Fruit fly (Drosophila melanogaster) whole organism, embryonic: ENCODE results near the gene CG34181.

Experiments
- CG10147 ChIP-seq: fragments of 200-800 bp; sonication (Bioruptor generic); optimal IDR thresholded peaks from 2 replicates; lab custom pipeline; 2019; ENCODE audit warnings: missing biosample characterization, mild to moderate bottlenecking, missing genetic modification characterization, moderate library complexity
- CG10267 ChIP-seq: fragments of 200-800 bp; sonication (Bioruptor generic); optimal IDR thresholded peaks from 2 replicates; lab custom pipeline; 2018; ENCODE audit warnings: missing biosample characterization, mild to moderate bottlenecking, missing genetic modification characterization, moderate library complexity
- CG10543 ChIP-seq: fragments of 200-800 bp; sonication (Bioruptor generic); optimal IDR thresholded peaks from 3 replicates; lab custom pipeline; 2017; ENCODE audit warnings: missing biosample characterization, mild to moderate bottlenecking, missing genetic modification characterization, moderate library complexity
- CG11695 ChIP-seq: fragments of 200-800 bp; sonication (Bioruptor generic); IDR thresholded peaks from 3 replicates; pipeline ENCODE4 v1.3.6; 2022; ENCODE audit warnings: missing biosample characterization, missing genetic modification characterization
- CG11723 ChIP-seq: fragments of 200-800 bp; sonication (Bioruptor generic); optimal IDR thresholded peaks from 2 replicates; lab custom pipeline; 2017; ENCODE audit warnings: missing biosample characterization, mild to moderate bottlenecking, missing genetic modification characterization
- CG12236 ChIP-seq: fragments of 200-800 bp; sonication (Bioruptor generic); optimal IDR thresholded peaks from 2 replicates; lab custom pipeline; 2016; ENCODE audit warnings: missing biosample characterization, missing genetic modification characterization
- CG12744 ChIP-seq: fragments of 200-800 bp; sonication (Bioruptor generic); optimal IDR thresholded peaks from 2 replicates; lab custom pipeline; 2016; ENCODE audit warnings: missing biosample characterization, missing genetic modification characterization
- CG13424 ChIP-seq: fragments of 200-800 bp; sonication (Bioruptor generic); optimal IDR thresholded peaks from 2 replicates; lab custom pipeline; 2019; ENCODE audit warnings: missing biosample characterization, mild to moderate bottlenecking, missing genetic modification characterization, moderate library complexity
- CG14710 ChIP-seq: fragments of 200-800 bp; sonication (Bioruptor generic); optimal IDR thresholded peaks from 3 replicates; lab custom pipeline; 2019; ENCODE audit warnings: missing biosample characterization, mild to moderate bottlenecking, missing genetic modification characterization, moderate library complexity
- CG14965 ChIP-seq: fragments of 200-800 bp; sonication (Bioruptor generic); optimal IDR thresholded peaks from 2 replicates; lab custom pipeline; 2016; ENCODE audit warnings: missing biosample characterization, missing genetic modification characterization, borderline replicate concordance
- CG15073 ChIP-seq: fragments of 200-800 bp; sonication (Bioruptor generic); optimal IDR thresholded peaks from 2 replicates; lab custom pipeline; 2016; ENCODE audit warnings: missing biosample characterization, missing genetic modification characterization
- CG1529 ChIP-seq: fragments of 200-800 bp; sonication (Bioruptor generic); optimal IDR thresholded peaks from 3 replicates; lab custom pipeline; 2018; ENCODE audit warnings: missing biosample characterization, missing genetic modification characterization
- CG18262 ChIP-seq: fragments of 200-800 bp; optimal IDR thresholded peaks from 3 replicates; lab custom pipeline; 2019; ENCODE audit warnings: missing biosample characterization, mild to moderate bottlenecking, missing genetic modification characterization, moderate library complexity
- CG31441 ChIP-seq: fragments of 200-800 bp; sonication (Bioruptor generic); IDR thresholded peaks from 2 replicates; pipeline ENCODE4 v1.3.6; 2022; ENCODE audit warnings: missing biosample characterization, missing genetic modification characterization
- CG32772 ChIP-seq: fragments of 200-800 bp; sonication (Bioruptor generic); IDR thresholded peaks from 2 replicates; pipeline ENCODE4 v1.3.6; 2022; ENCODE audit warnings: missing biosample characterization, missing genetic modification characterization
- CG4820 ChIP-seq: fragments of 200-800 bp; sonication (Bioruptor generic); optimal IDR thresholded peaks from 3 replicates; lab custom pipeline; 2016; ENCODE audit warnings: missing biosample characterization, missing genetic modification characterization
- CG6854 ChIP-seq: fragments of 200-800 bp; sonication (Bioruptor generic); optimal IDR thresholded peaks from 3 replicates; lab custom pipeline; 2017; ENCODE audit warnings: missing biosample characterization, mild to moderate bottlenecking, missing genetic modification characterization
- CG7357 ChIP-seq: fragments of 200-800 bp; sonication (Bioruptor generic); IDR thresholded peaks from 3 replicates; pipeline ENCODE4 v1.3.6; 2022; ENCODE audit warnings: missing biosample characterization, missing genetic modification characterization
- CG8281 ChIP-seq: fragments of 200-800 bp; sonication (Bioruptor generic); optimal IDR thresholded peaks from 2 replicates; lab custom pipeline; 2018; ENCODE audit warnings: missing biosample characterization, mild to moderate bottlenecking, missing genetic modification characterization, moderate library complexity
- CG8359 ChIP-seq: fragments of 200-800 bp; sonication (Bioruptor generic); optimal IDR thresholded peaks from 2 replicates; lab custom pipeline; 2017; ENCODE audit warnings: missing biosample characterization, mild to moderate bottlenecking, missing genetic modification characterization, borderline replicate concordance
- CG9215 ChIP-seq: fragments of 200-800 bp; sonication (Bioruptor generic); IDR thresholded peaks from 2 replicates; pipeline ENCODE4 v1.3.6; 2022; ENCODE audit warnings: missing biosample characterization, missing genetic modification characterization
- CG9437 ChIP-seq: fragments of 200-800 bp; sonication (Bioruptor generic); optimal IDR thresholded peaks from 2 replicates; lab custom pipeline; 2018; ENCODE audit warnings: missing biosample characterization, mild to moderate bottlenecking, missing genetic modification characterization
- CG9817 ChIP-seq: fragments of 200-800 bp; sonication (Bioruptor generic); optimal IDR thresholded peaks from 2 replicates; lab custom pipeline; 2018; ENCODE audit warnings: missing biosample characterization, mild to moderate bottlenecking, missing genetic modification characterization, moderate library complexity
- CG9876 ChIP-seq: fragments of 200-800 bp; sonication (Bioruptor generic); optimal IDR thresholded peaks from 2 replicates; lab custom pipeline; 2016; ENCODE audit warnings: missing biosample characterization, missing genetic modification characterization
- CG9932 ChIP-seq: fragments of 200-800 bp; sonication (Bioruptor generic); IDR thresholded peaks from 2 replicates; pipeline ENCODE4 v1.3.6; 2022; ENCODE audit warnings: missing biosample characterization, missing genetic modification characterization
- CHES-1-like ChIP-seq: fragments of 200-800 bp; sonication (Bioruptor generic); optimal IDR thresholded peaks from 2 replicates; lab custom pipeline; 2016; ENCODE audit warnings: missing biosample characterization, missing genetic modification characterization
- CoRest ChIP-seq: fragments of 200-800 bp; sonication (Bioruptor generic); optimal IDR thresholded peaks from 3 replicates; lab custom pipeline; 2018; ENCODE audit warnings: missing biosample characterization, mild to moderate bottlenecking, missing genetic modification characterization, moderate library complexity
- D ChIP-seq, 2 experiments: fragments of 200-800 bp in 1 of 2; fragments of >200 bp in 1 of 2; sonication (Bioruptor generic) in 1 of 2; optimal IDR thresholded peaks; 2 replicates in 1 of 2; 3 replicates in 1 of 2; lab custom pipeline; 2017; ENCODE audit warnings: mild to moderate bottlenecking in 1 of 2, missing biosample characterization in 1 of 2, missing genetic modification characterization in 1 of 2, missing genetic modification reagents in 1 of 2
- Dbx ChIP-seq: fragments of 200-800 bp; sonication (Bioruptor generic); IDR thresholded peaks from 3 replicates; pipeline ENCODE4 v1.3.6; 2022; ENCODE audit warnings: missing biosample characterization, missing genetic modification characterization
- Fer2 ChIP-seq: fragments of 200-800 bp; sonication (Bioruptor generic); optimal IDR thresholded peaks from 2 replicates; lab custom pipeline; 2018; ENCODE audit warnings: missing biosample characterization, mild to moderate bottlenecking, missing genetic modification characterization, moderate library complexity
- MTF-1 ChIP-seq: fragments of 200-800 bp; sonication (Bioruptor generic); optimal IDR thresholded peaks from 2 replicates; lab custom pipeline; 2018; ENCODE audit warnings: missing biosample characterization, mild to moderate bottlenecking, missing genetic modification characterization, borderline replicate concordance
- Meics ChIP-seq: fragments of 200-800 bp; sonication (Bioruptor generic); optimal IDR thresholded peaks from 2 replicates; lab custom pipeline; 2017; ENCODE audit warnings: missing biosample characterization, mild to moderate bottlenecking, missing genetic modification characterization
- NfI ChIP-seq: fragments of 200-800 bp; sonication (Bioruptor generic); optimal IDR thresholded peaks from 3 replicates; lab custom pipeline; 2018; ENCODE audit warnings: missing biosample characterization, mild to moderate bottlenecking, missing genetic modification characterization, moderate library complexity
- Sox100B ChIP-seq: fragments of 200-800 bp; sonication (Bioruptor generic); optimal IDR thresholded peaks from 3 replicates; lab custom pipeline; 2018; ENCODE audit warnings: missing biosample characterization, mild to moderate bottlenecking, missing genetic modification characterization
- aop ChIP-seq: fragments of 200-800 bp; sonication (Bioruptor generic); IDR thresholded peaks from 2 replicates; pipeline ENCODE4 v1.3.6; 2022; ENCODE audit warnings: missing biosample characterization, missing genetic modification characterization
- ash1 ChIP-seq: fragments of 200-800 bp; sonication (Bioruptor generic); optimal IDR thresholded peaks from 2 replicates; lab custom pipeline; 2018; ENCODE audit warnings: missing biosample characterization, mild to moderate bottlenecking, missing genetic modification characterization
- bbx ChIP-seq: fragments of 200-800 bp; sonication (Bioruptor generic); IDR thresholded peaks from 2 replicates; pipeline ENCODE4 v1.3.6; 2022; ENCODE audit warnings: missing biosample characterization, missing genetic modification characterization; ENCODE audit not compliant: partially characterized antibody
- chif ChIP-seq, 2 experiments: fragments of 200-800 bp; sonication (Bioruptor generic); optimal IDR thresholded peaks; 3 replicates each; lab custom pipeline; 2016; ENCODE audit warnings: missing biosample characterization in 2 of 2, missing genetic modification characterization in 2 of 2
- da ChIP-seq: fragments of 200-800 bp; sonication (Bioruptor generic); optimal IDR thresholded peaks from 2 replicates; lab custom pipeline; 2016; ENCODE audit warnings: missing biosample characterization, missing genetic modification characterization
- gsb-n ChIP-seq: fragments of 200-800 bp; sonication (Bioruptor generic); optimal IDR thresholded peaks from 3 replicates; lab custom pipeline; 2018; ENCODE audit warnings: missing biosample characterization, mild to moderate bottlenecking, missing genetic modification characterization
- lmd ChIP-seq: fragments of 200-800 bp; sonication (Bioruptor generic); IDR thresholded peaks from 2 replicates; pipeline ENCODE4 v1.3.6; 2022; ENCODE audit warnings: missing biosample characterization, missing genetic modification characterization
- odd ChIP-seq: fragments of 200-800 bp; sonication (Bioruptor generic); optimal IDR thresholded peaks from 2 replicates; lab custom pipeline; 2017; ENCODE audit warnings: missing biosample characterization, mild to moderate bottlenecking, missing genetic modification characterization
- slou ChIP-seq: fragments of 200-800 bp; sonication (Bioruptor generic); optimal IDR thresholded peaks from 3 replicates; lab custom pipeline; 2016; ENCODE audit warnings: missing biosample characterization, missing genetic modification characterization
- so ChIP-seq: fragments of 200-800 bp; sonication (Bioruptor generic); IDR thresholded peaks from 3 replicates; pipeline ENCODE4 v1.3.6; 2022; ENCODE audit warnings: missing biosample characterization, missing genetic modification characterization
- tx ChIP-seq: fragments of 200-800 bp; sonication (Bioruptor generic); optimal IDR thresholded peaks from 2 replicates; lab custom pipeline; 2016; ENCODE audit warnings: missing biosample characterization, missing genetic modification characterization
- vfl ChIP-seq: fragments of 200-800 bp; sonication (Bioruptor generic); optimal IDR thresholded peaks from 2 replicates; lab custom pipeline; 2016; ENCODE audit warnings: missing biosample characterization, missing genetic modification characterization
- vvl ChIP-seq: fragments of 200-800 bp; sonication (Bioruptor generic); IDR thresholded peaks from 2 replicates; pipeline ENCODE4 v1.3.6; 2022; ENCODE audit warnings: missing biosample characterization, missing genetic modification characterization
- zen2 ChIP-seq: fragments of 200-800 bp; sonication (Bioruptor generic); IDR thresholded peaks from 3 replicates; pipeline ENCODE4 v1.3.6; 2022; ENCODE audit warnings: missing biosample characterization, missing genetic modification characterization; ENCODE audit not compliant: partially characterized antibody

The CG34181 gene

DNA sequence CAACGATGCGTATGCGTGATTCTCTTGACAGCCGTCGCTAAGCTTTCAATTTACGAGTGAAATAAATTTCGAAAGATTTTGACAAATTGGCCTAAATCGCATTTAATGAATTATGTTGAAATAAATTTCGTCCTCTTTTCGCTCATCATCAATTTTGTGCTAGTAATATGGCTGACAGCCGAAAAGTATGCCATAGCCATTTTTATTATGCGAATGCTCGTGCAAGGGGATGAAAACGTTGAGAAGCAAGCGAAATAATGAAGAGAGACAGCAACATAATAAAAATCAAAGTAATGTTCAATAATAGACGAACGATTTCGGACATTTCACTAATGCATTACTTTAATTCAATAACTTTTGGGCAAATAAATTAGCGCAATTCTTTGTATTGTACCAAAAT, 18.8 kb downstream of the CG34181 start:
- no peak for TF ChIP-seq CG1529 (GFP tag; lab: Kevin White, UChicago)
- TF ChIP-seq CG8359 (GFP tag; lab: Kevin White, UChicago), result peak; percentile 46
- no peak for TF ChIP-seq CG12236

DNA sequence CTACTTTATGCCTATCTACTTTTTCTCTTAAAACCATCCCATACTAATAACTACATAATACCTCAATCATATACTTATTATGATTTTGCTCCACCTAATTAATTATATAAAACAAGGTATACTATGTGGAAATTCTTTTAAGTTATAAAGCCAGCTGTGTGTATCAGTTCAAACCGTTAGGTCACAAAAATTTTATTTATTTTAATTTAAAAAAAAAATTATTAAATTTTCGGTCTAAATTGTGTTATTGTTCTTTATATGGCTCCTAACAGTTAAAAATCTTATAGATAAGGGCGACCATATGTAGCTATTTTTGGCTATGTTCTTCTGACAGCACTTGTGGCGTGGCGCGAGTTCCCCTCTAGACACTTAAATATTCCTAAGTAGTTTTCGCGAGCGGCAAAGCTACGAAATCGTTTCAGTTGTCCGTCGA, 19.8 kb downstream of the CG34181 start, which contains the start of gene Aldh:
TSS of gene Aldh (plus strand) at position 150 of the 433 bp plus-strand sequence.
- TF ChIP-seq CG14965 (no peak), MTF-1 (no peak), CG7357 (no peak), CoRest (peak; percentile 58), CG8281 (tag; lab: Kevin White, UChicago) (no peak), lmd (GFP tag; lab: Robert Waterston, UW) (peak; percentile 52; the same call in 1 of the 2 replicates), CG13424 (tag; lab: Kevin White, UChicago) (peak; percentile 35), Fer2 (tag; lab: Kevin White, UChicago) (no peak), Dbx (peak; percentile 63), aop (no peak), CG15073 (GFP tag; lab: Kevin White, UChicago) (no peak), CG18262 (no peak), Meics (peak; percentile 67), Sox100B (GFP tag; lab: Kevin White, UChicago) (peak; percentile 12), CG9876 (GFP tag; lab: Kevin White, UChicago) (no peak), NfI (peak; percentile 18), CG9817 (tag; lab: Kevin White, UChicago) (peak; percentile 44), CG11723 (GFP tag; lab: Kevin White, UChicago) (no peak), CG14710 (tag; lab: Kevin White, UChicago) (no peak), slou (GFP tag; lab: Kevin White, UChicago) (no peak), CG31441 (GFP tag; lab: Robert Waterston, UW) (0 out of 2 replicates have a peak, but pooled peaks have one; percentile 25), CG9215 (GFP tag; lab: Robert Waterston, UW) (peak; percentile 29; the same call in 1 of the 2 replicates), CG6854 (no peak), odd (GFP tag; lab: Kevin White, UChicago) (peak; percentile 24), CG32772 (GFP tag; lab: Robert Waterston, UW) (0 out of 2 replicates have a peak, but pooled peaks have one; percentile 5), so (no peak), chif (GFP tag; optimal IDR thresholded peaks at IDR 0.05; lab: Kevin White, UChicago) (no peak), CG10543 (GFP tag; lab: Kevin White, UChicago) (peak; percentile 54), CG10267 (no peak), CG10147 (peak; percentile 49), tx (GFP tag; lab: Kevin White, UChicago) (no peak), zen2 (no peak), vfl (GFP tag; lab: Kevin White, UChicago) (no peak), CG11695 (GFP tag; lab: Robert Waterston, UW) (0 out of 3 replicates have a peak, but pooled peaks have one; percentile 30), CHES-1-like (GFP tag; lab: Kevin White, UChicago) (no peak), vvl (peak; percentile 20; the same call in 1 of the 2 replicates), gsb-n (tag; lab: Kevin White, UChicago) (no peak), bbx (GFP tag; lab: Robert Waterston, UW) (no peak), da (GFP tag; lab: Kevin White, UChicago) (no peak), CG9932 (GFP tag; lab: Robert Waterston, UW) (peak; percentile 75), CG4820 (no peak), CG12744 (GFP tag; lab: Kevin White, UChicago) (no peak), CG9437 (peak; percentile 14), D (optimal IDR thresholded peaks at IDR 0.05; lab: Kevin White, UChicago) (no peak), D (GFP tag; optimal IDR thresholded peaks at IDR 0.05; lab: Kevin White, UChicago) (no peak), ash1 (GFP tag; lab: Kevin White, UChicago) (no peak)
